Worm (Caenorhabditis elegans) whole organism, midembryonic: ENCODE measurements around the gene enu-3.5.

Experiments
- cog-1 ChIP-seq: sonication (generic microtip); optimal IDR thresholded peaks from 2 replicates; lab custom pipeline; 2016; ENCODE audit warnings: missing genetic modification characterization, missing compliant biosample characterization
- flt-1 ChIP-seq: fragments of 200-800 bp; sonication (Bioruptor generic); IDR thresholded peaks from 2 replicates; pipeline ENCODE4 v1.3.6; 2022; ENCODE audit warnings: missing genetic modification characterization, missing compliant biosample characterization
- ref-1 ChIP-seq: fragments of 200-800 bp; sonication (Bioruptor generic); conservative IDR thresholded peaks from 2 replicates; pipeline ENCODE4 v1.3.6; 2022; ENCODE audit warnings: missing genetic modification reagents, missing genetic modification characterization, missing compliant biosample characterization

DNA sequence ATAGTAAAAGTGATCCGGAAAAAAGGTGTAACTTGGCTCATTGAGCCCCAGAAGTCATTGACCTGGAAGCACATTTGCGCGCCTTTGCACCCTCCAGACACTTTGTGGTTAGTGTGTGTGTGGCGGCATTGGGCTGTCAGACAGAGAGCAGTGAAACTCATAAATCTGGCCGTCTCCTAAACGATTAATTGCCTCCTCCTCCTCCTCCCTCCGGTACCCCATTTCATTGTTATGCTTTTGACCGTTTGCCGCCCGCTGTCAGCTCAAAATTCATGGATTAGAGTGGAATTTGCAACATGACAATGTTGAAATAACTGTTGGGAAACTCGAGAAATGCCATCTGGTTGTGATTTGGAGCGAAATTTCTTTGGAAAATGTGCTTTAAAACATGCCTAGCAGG, 26.1 kb downstream of the enu-3.5 start:
- no peak for TF ChIP-seq ref-1 (GFP tag; lab: Robert Waterston, UW)
- no peak for TF ChIP-seq flt-1
- TF ChIP-seq cog-1, result no peak
